Worm (Caenorhabditis elegans): ENCODE results near the gene C18H7.6.

- TF ChIP-seq rnt-1 (tag; optimal IDR thresholded peaks at IDR 0.05) (no peak), alr-1 (tag; optimal IDR thresholded peaks at IDR 0.05; ENCODE audit: borderline replicate concordance) (no peak), hlh-17 (GFP tag; optimal IDR thresholded peaks at IDR 0.05; ENCODE audit: borderline replicate concordance) (no peak), isw-1 (GFP tag; IDR thresholded peaks at IDR 0.05) (no peak), nhr-237 (tag; optimal IDR thresholded peaks at IDR 0.05) (no peak)
Observed at ce11 chrIV:633565-633964, 41.3 kb upstream of the C18H7.6 start.

All from whole organism, L1 larva.